Fruit fly (Drosophila melanogaster) whole organism, wandering third instar larva: ENCODE measurements around the gene peb.

ENCODE experiments used
- Dif ChIP-seq: fragments of 200-275, 200-300 bp; sonication (Bioruptor generic); optimal IDR thresholded peaks from 2 replicates; lab custom pipeline; 2018; ENCODE audit warnings: missing biosample characterization, missing genetic modification characterization; ENCODE audit not compliant: partially characterized antibody
- Hr78 ChIP-seq: fragments of >200 bp; optimal IDR thresholded peaks from 2 replicates; lab custom pipeline; 2017; ENCODE audit warnings: missing biosample characterization, missing genetic modification characterization
- jim ChIP-seq: fragments of 175-275, 200-325 bp; sonication (Bioruptor generic); optimal IDR thresholded peaks from 2 replicates; lab custom pipeline; 2016; ENCODE audit warnings: missing biosample characterization, mild to moderate bottlenecking, missing genetic modification characterization

DNA sequence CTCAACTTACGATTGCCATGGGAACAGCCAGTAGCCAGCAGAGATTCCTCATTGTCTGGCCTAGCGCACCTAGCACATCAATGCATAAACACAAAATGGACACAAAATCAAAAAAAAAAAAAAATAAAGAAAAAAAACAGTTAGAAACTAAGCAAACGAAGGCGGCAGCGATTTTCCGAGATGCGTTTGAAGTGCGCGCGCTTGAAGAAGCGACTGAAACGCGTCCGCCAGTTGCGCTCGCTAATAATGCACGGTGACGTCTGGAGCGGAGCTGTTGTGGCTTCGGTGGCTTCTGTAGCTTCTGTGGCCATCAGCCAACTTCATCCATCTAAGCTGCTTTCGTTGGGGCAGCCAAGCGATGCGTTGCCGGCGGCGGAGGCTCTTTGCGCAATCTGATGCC, 37.0 kb downstream of the peb start, which contains the start of gene CG15473:
- TF ChIP-seq jim (GFP tag; lab: Kevin White, UChicago), result no peak
- no peak for TF ChIP-seq Hr78 (GFP tag; lab: Kevin White, UChicago)
- no peak for TF ChIP-seq Dif (GFP tag; lab: Kevin White, UChicago)
